Worm (Caenorhabditis elegans) whole organism, early embryonic: ENCODE measurements around the gene hmg-12.

ENCODE experiments used
- B0310.2 ChIP-seq: sonication (generic microtip); optimal IDR thresholded peaks from 2 replicates; lab custom pipeline; 2016; ENCODE audit warnings: mild to moderate bottlenecking, missing genetic modification characterization, missing compliant biosample characterization
- F13C5.2 ChIP-seq: sonication (generic microtip); optimal IDR thresholded peaks from 2 replicates; lab custom pipeline; 2017; ENCODE audit warnings: mild to moderate bottlenecking, missing genetic modification characterization, inconsistent platforms, missing compliant biosample characterization
- aly-1 ChIP-seq: sonication (generic microtip); optimal IDR thresholded peaks from 2 replicates; lab custom pipeline; 2016; ENCODE audit warnings: missing genetic modification characterization, missing compliant biosample characterization
- ama-1 ChIP-seq: fragments of 150-350 bp; optimal IDR thresholded peaks from 2 replicates; lab custom pipeline; 2014
- ceh-13 ChIP-seq: fragments of 200-800 bp; sonication (Bioruptor generic); optimal IDR thresholded peaks from 2 replicates; lab custom pipeline; 2018; ENCODE audit warnings: mild to moderate bottlenecking, missing genetic modification characterization, missing compliant biosample characterization
- ceh-36 ChIP-seq: sonication (generic microtip); optimal IDR thresholded peaks from 2 replicates; lab custom pipeline; 2016; ENCODE audit warnings: missing genetic modification characterization, inconsistent platforms, missing compliant biosample characterization
- ets-7 ChIP-seq: sonication (generic microtip); optimal IDR thresholded peaks from 2 replicates; lab custom pipeline; 2016; ENCODE audit warnings: missing genotype, missing genetic modification characterization, missing compliant biosample characterization
- flt-1 ChIP-seq: fragments of 200-800 bp; sonication (Bioruptor generic); IDR thresholded peaks from 2 replicates; pipeline ENCODE4 v1.3.6; 2022; ENCODE audit warnings: missing genetic modification characterization, missing compliant biosample characterization
- hmbx-1 ChIP-seq: sonication (generic microtip); optimal IDR thresholded peaks from 2 replicates; lab custom pipeline; 2016; ENCODE audit warnings: mild to moderate bottlenecking, missing genetic modification characterization, missing compliant biosample characterization
- hmg-4 ChIP-seq: fragments of 200-800 bp; sonication (Bioruptor generic); optimal IDR thresholded peaks from 2 replicates; lab custom pipeline; 2018; ENCODE audit warnings: mild to moderate bottlenecking, missing genetic modification characterization, missing compliant biosample characterization
- hnd-1 ChIP-seq: sonication (generic microtip); optimal IDR thresholded peaks from 2 replicates; lab custom pipeline; 2016; ENCODE audit warnings: missing genetic modification characterization, missing compliant biosample characterization
- pes-1 ChIP-seq: fragments of 200-800 bp; sonication (Bioruptor generic); IDR thresholded peaks from 2 replicates; pipeline ENCODE4 v1.3.6; 2022; ENCODE audit warnings: missing genetic modification reagents, missing genetic modification characterization, missing compliant biosample characterization
- scrt-1 ChIP-seq: fragments of 200-800 bp; sonication (Bioruptor generic); IDR thresholded peaks from 2 replicates; pipeline ENCODE4 v1.3.6; 2022; ENCODE audit warnings: missing genetic modification characterization, missing compliant biosample characterization
- sea-1 ChIP-seq: fragments of 200-800 bp; sonication (Bioruptor generic); conservative IDR thresholded peaks from 2 replicates; pipeline ENCODE4 v1.3.6; 2022; ENCODE audit warnings: missing genetic modification characterization, missing compliant biosample characterization
- tbx-11 ChIP-seq: fragments of 200-800 bp; sonication (Bioruptor generic); IDR thresholded peaks from 2 replicates; pipeline ENCODE4 v1.3.6; 2022; ENCODE audit warnings: missing genetic modification characterization, missing compliant biosample characterization
- tbx-37 ChIP-seq: fragments of 200-800 bp; sonication (Bioruptor generic); conservative IDR thresholded peaks from 2 replicates; pipeline ENCODE4 v1.3.6; 2022; ENCODE audit warnings: missing genetic modification reagents, missing genetic modification characterization, missing compliant biosample characterization
- tra-4 ChIP-seq: sonication (generic microtip); optimal IDR thresholded peaks from 2 replicates; lab custom pipeline; 2017; ENCODE audit warnings: missing genetic modification characterization, missing compliant biosample characterization

The hmg-12 gene

ce11 chrII:11915770-11916554 lies at the start of gene hmg-12, which contains the start of gene vps-15:
Gene hmg-12 (plus strand): TSS chrII:11916513.
Gene vps-15 (minus strand): TSS chrII:11915852.
- TF ChIP-seq tbx-37 (GFP tag; lab: Robert Waterston, UW) (no peak), tra-4 (tag; lab: Kevin White, UChicago) (no peak), F13C5.2 (tag; lab: Kevin White, UChicago) (no peak), aly-1 (no peak), hmbx-1 (tag; lab: Kevin White, UChicago) (no peak), ets-7 (no peak), pes-1 (no peak)

- no peak for TF ChIP-seq tra-4 (tag; lab: Kevin White, UChicago)
- no peak for TF ChIP-seq sea-1 (GFP tag; lab: Robert Waterston, UW)
- TF ChIP-seq ceh-36 (tag; lab: Kevin White, UChicago): no peak
- TF ChIP-seq tbx-11: no peak
- no peak for TF ChIP-seq flt-1
- no peak for TF ChIP-seq ets-7
- TF ChIP-seq F13C5.2 (tag; lab: Kevin White, UChicago): no peak
These were observed 48.1 kb upstream of the hmg-12 start, which contains the start of gene col-84 for ce11 chrII:11868234-11868633. Gene col-84 (plus strand): TSS chrII:11868534.

ce11 chrII:11868893-11869292 lies 47.4 kb upstream of the hmg-12 start:
- TF ChIP-seq tbx-37 (GFP tag; lab: Robert Waterston, UW) (no peak), tra-4 (tag; lab: Kevin White, UChicago) (no peak), sea-1 (GFP tag; lab: Robert Waterston, UW) (no peak), hnd-1 (tag; lab: Kevin White, UChicago) (no peak), ama-1 (no peak), ceh-36 (tag; lab: Kevin White, UChicago) (no peak), flt-1 (no peak), tbx-11 (no peak), ets-7 (no peak), hmg-4 (no peak), B0310.2 (tag; lab: Kevin White, UChicago) (no peak), hmbx-1 (tag; lab: Kevin White, UChicago) (no peak)

ce11 chrII:11874674-11875198 lies 41.6 kb upstream of the hmg-12 start, which contains the start of the genes npp-3 and top-2:
Gene npp-3 (minus strand): TSS chrII:11874788.
Gene top-2 (plus strand): TSS chrII:11875148.
- peak; percentile 73 for TF ChIP-seq F13C5.2 (tag; lab: Kevin White, UChicago)
- TF ChIP-seq scrt-1 (GFP tag; lab: Robert Waterston, UW): no peak
- TF ChIP-seq hmg-4: peak; percentile 35
- TF ChIP-seq pes-1: no peak
- TF ChIP-seq flt-1: no peak
- TF ChIP-seq tbx-37 (GFP tag; lab: Robert Waterston, UW): no peak

ce11 chrII:11879784-11880183 lies 36.5 kb upstream of the hmg-12 start:
- no peak for TF ChIP-seq aly-1
- 0 out of 2 replicates have a peak, but pooled peaks have one; percentile 8 for TF ChIP-seq sea-1 (GFP tag; lab: Robert Waterston, UW)
- no peak for TF ChIP-seq ets-7
- no peak for TF ChIP-seq F13C5.2 (tag; lab: Kevin White, UChicago)
- TF ChIP-seq ceh-36 (tag; lab: Kevin White, UChicago): peak; percentile 8
- no peak for TF ChIP-seq pes-1

ce11 chrII:11880456-11881353 lies 35.6 kb upstream of the hmg-12 start:
- TF ChIP-seq pes-1: peak; percentile 29; the same call in 1 of the 2 replicates
- TF ChIP-seq ceh-13: no peak
- TF ChIP-seq hnd-1 (tag; lab: Kevin White, UChicago): no peak
- peak; percentile 88 for TF ChIP-seq ama-1

- no peak for TF ChIP-seq B0310.2 (tag; lab: Kevin White, UChicago)
- no peak for TF ChIP-seq aly-1
- TF ChIP-seq pes-1: no peak
- no peak for TF ChIP-seq ets-7
- TF ChIP-seq hmbx-1 (tag; lab: Kevin White, UChicago): no peak
- no peak for TF ChIP-seq sea-1 (GFP tag; lab: Robert Waterston, UW)
- TF ChIP-seq ama-1: no peak
- no peak for TF ChIP-seq hmg-4
- TF ChIP-seq F13C5.2 (tag; lab: Kevin White, UChicago): no peak
- TF ChIP-seq ceh-13: no peak
- TF ChIP-seq tra-4 (tag; lab: Kevin White, UChicago): no peak
- TF ChIP-seq scrt-1 (GFP tag; lab: Robert Waterston, UW): no peak
- TF ChIP-seq ceh-36 (tag; lab: Kevin White, UChicago): no peak
- no peak for TF ChIP-seq hnd-1 (tag; lab: Kevin White, UChicago)
- no peak for TF ChIP-seq flt-1
- no peak for TF ChIP-seq tbx-37 (GFP tag; lab: Robert Waterston, UW)
- no peak for TF ChIP-seq tbx-11
These were observed 32.7 kb upstream of the hmg-12 start, which contains the start of gene ZK930.6 for ce11 chrII:11883648-11884047. Gene ZK930.6 (plus strand): TSS chrII:11883948.
